Fruit fly (Drosophila melanogaster): Measurements from ENCODE around the gene CG15044.

The CG15044 gene

DNA sequence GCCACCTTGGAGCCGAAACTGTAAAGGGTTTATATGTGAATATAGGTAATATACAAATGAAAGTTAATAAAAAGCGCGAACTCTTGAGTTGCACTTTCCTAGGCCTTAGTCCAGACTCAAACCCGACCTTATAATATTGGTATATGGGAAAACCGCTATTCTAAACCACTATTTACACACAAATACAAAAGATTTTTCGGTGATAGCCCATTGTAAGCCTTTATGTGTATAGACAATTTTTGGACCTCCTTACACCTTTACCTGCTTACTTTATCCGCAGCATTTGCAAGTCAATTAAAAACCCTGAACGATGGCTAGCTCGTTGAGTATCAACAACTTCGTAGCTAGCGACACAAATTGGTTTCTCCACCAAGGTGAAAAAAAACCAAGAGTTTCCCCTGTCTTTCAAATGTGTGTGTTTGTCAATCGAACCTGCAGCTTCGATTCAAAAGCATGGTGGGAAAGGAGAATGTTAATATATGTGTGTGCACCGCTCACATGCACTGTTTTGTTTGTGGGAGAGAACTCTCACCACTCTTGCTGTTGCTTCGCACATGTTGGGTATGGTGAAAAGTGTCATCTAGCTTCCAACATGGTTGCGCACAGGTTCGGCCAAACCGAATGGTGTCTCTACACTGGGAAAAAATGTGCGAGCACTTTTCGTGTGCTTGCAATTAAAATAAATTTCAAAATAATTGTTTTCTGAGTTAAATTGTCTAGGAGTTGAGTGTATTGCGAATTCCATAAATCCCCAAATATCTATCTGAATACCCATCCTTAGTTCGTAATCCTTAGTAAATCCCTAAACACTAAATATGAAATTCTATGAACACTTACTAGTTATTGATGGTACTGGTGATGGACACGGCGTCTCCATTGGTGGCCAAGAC, 15.1 kb upstream of the CG15044 start (continued):
- TF ChIP-seq CG32264 (GFP tag; optimal IDR thresholded peaks at IDR 0.05) (no peak), pan (optimal IDR thresholded peaks at IDR 0.05) (no peak), fru (GFP tag; optimal IDR thresholded peaks at IDR 0.05) (peak; percentile 74), sage (GFP tag; optimal IDR thresholded peaks at IDR 0.05) (peak; percentile 11), dmrt93B (GFP tag; optimal IDR thresholded peaks at IDR 0.05) (no peak), OdsH (GFP tag; optimal IDR thresholded peaks at IDR 0.05) (peak; percentile 46), Hr83 (GFP tag; optimal IDR thresholded peaks at IDR 0.05; ENCODE audit: poor library complexity, severe bottlenecking) (no peak)

DNA sequence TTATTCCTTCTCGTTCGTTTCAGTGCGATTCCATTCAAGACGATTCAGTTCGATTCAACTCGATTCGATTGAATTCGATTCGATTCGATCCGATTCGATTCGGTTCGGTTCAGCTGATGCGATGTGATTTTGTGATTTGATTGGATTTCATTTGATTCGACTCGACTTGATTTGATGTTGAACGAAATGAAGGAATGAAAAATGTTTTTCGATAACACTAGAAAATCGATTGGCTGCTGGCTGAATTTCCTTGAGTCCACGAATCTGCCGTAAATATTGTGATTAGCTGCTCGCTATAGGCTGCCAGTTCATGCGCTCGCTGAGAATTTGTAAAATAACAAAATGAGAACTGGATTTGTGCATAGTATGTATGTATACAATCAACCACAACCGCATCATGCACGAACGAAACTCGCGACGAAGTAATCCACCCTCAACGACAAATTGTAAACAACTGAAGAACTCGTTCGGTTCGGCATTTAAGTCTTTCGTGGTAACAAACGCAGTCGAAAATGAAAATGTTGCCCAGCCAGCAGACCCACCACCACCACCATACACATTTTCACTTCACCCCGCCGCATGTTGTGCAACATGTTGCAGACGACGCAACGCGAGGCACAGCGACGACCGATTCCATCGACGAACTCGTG, 13.3 kb upstream of the CG15044 start, which contains the start of gene Wnt5:
Wnt5 (minus strand) TSS at position 458 of the 650 bp plus-strand sequence.
- TF ChIP-seq dl (GFP tag; optimal IDR thresholded peaks at IDR 0.05; ENCODE audit: insufficient read depth in 1 of 2, partially characterized antibody in 2 of 2) (peak in 1 of 2 experiments; percentile 1), brk (GFP tag; optimal IDR thresholded peaks at IDR 0.05) (no peak), Sp1 (GFP tag; optimal IDR thresholded peaks at IDR 0.05) (peak; percentile 5), woc (GFP tag; optimal IDR thresholded peaks at IDR 0.05) (peak; percentile 13), h (GFP tag; optimal IDR thresholded peaks at IDR 0.05) (peak; percentile 8)

DNA sequence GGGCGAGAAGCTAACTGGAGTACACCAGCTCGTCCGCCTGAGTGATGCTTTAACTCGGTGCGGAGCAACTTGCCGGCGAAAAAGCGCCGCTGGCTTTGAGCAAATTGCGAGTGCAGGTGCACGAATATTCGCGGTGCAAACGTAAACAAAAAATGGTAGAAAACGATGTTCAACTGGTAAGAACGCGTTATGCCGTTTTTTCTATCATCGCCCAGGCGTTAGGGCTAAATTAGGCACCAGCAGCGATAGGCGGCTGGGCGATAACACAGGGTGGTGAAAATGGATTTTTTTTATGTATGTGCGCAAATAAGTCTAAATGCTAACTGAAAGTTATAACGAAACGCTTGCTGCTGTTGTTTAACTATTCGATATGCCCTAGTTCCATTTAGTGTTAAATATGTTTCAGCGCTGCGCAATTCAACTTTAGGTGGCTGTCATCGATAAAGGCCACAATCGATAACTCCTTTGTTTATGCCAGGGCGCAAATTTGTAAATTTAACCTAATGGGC, 7.9 kb upstream of the CG15044 start, which contains the start of the genes Pgant7 and Xrcc2:
Pgant7 (minus strand) TSS at position 308 of the 509 bp plus-strand sequence.
Xrcc2 (plus strand) TSS at position 449 of the 509 bp plus-strand sequence.
- TF ChIP-seq Sp1 (GFP tag; optimal IDR thresholded peaks at IDR 0.05) (peak; percentile 1), Dfd (GFP tag; optimal IDR thresholded peaks at IDR 0.05) (no peak), foxo (GFP tag; optimal IDR thresholded peaks at IDR 0.05) (no peak), fru (GFP tag; optimal IDR thresholded peaks at IDR 0.05) (no peak), Myc (optimal IDR thresholded peaks at IDR 0.05) (peak; percentile 28), Jra (GFP tag; optimal IDR thresholded peaks at IDR 0.05) (no peak), Hr83 (GFP tag; optimal IDR thresholded peaks at IDR 0.05; ENCODE audit: poor library complexity, severe bottlenecking) (no peak), Dif (GFP tag; optimal IDR thresholded peaks at IDR 0.05; ENCODE audit: partially characterized antibody) (no peak)

DNA sequence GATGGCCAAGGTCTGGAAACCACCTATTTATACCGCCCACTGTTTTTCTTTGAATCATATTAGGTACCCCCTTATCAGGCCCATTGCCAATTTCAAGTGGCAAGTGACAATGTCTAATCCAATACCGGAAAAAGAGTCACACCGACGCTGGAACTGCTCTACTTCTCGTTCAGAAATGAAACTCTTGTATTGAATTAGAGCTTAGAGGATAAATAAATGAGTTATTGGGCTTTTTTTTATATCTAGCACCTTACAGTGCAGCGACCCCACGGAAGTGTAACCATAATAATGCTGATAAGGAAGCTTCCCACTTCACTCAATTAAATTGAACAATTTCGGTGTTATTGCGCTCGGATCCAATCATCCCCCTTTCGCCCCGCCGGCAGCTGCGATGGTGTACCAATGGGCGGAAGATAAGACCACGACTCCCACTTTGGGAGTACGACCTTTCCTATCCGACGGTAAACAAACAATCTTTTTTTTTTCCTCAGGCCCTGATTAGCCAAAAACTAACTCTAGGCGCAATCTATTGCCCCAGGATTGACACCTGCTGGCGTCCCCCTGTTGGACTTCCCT, 2.4 kb upstream of the CG15044 start, which contains the start of gene CG15043:
CG15043 (minus strand) TSS at position 4 of the 576 bp plus-strand sequence.
- TF ChIP-seq rgr (GFP tag; optimal IDR thresholded peaks at IDR 0.05) (peak; percentile 56), GATAd (GFP tag; optimal IDR thresholded peaks at IDR 0.05) (no peak), h (GFP tag; optimal IDR thresholded peaks at IDR 0.05) (peak; percentile 76), sv (GFP tag; optimal IDR thresholded peaks at IDR 0.05) (no peak), fru (GFP tag; optimal IDR thresholded peaks at IDR 0.05) (peak; percentile 69), Sp1 (GFP tag; optimal IDR thresholded peaks at IDR 0.05) (peak; percentile 12), Hr78 (GFP tag; optimal IDR thresholded peaks at IDR 0.05) (no peak), HLH106 (tag; optimal IDR thresholded peaks at IDR 0.05) (peak; percentile 44), foxo (GFP tag; optimal IDR thresholded peaks at IDR 0.05) (peak in 1 of 2 experiments; percentile 76), ey (GFP tag; optimal IDR thresholded peaks at IDR 0.05) (peak; percentile 57)

dm6 chrX:18489509-18489908, 2.3 kb downstream of the CG15044 start, which contains the start of gene CG15046:
Gene CG15046 (minus strand): TSS chrX:18489620.
- TF ChIP-seq Dif (GFP tag; optimal IDR thresholded peaks at IDR 0.05; ENCODE audit: partially characterized antibody) (peak; percentile 61), Rel (GFP tag; optimal IDR thresholded peaks at IDR 0.05) (no peak), Rel (tag; optimal IDR thresholded peaks at IDR 0.05) (peak; percentile 38), rgr (GFP tag; optimal IDR thresholded peaks at IDR 0.05) (no peak), Vsx2 (GFP tag; optimal IDR thresholded peaks at IDR 0.05; ENCODE audit: partially characterized antibody) (peak; percentile 29), dl (GFP tag; optimal IDR thresholded peaks at IDR 0.05; ENCODE audit: insufficient read depth in 1 of 2, partially characterized antibody in 2 of 2) (peak; percentile 72 to 73)

Measured in whole organism, wandering third instar larva.